Fruit fly (Drosophila melanogaster) whole organism, embryonic: ENCODE results near the gene Cisd2.

Experiments used
- ATbp ChIP-seq: fragments of 200-800 bp; sonication (Bioruptor generic); optimal IDR thresholded peaks from 2 replicates; lab custom pipeline; 2017; ENCODE audit warnings: missing biosample characterization, mild to moderate bottlenecking, missing genetic modification characterization, missing genetic modification reagents
- Bteb2 ChIP-seq: fragments of 200-800 bp; sonication (Bioruptor generic); optimal IDR thresholded peaks from 2 replicates; lab custom pipeline; 2016; ENCODE audit warnings: missing biosample characterization, missing genetic modification characterization
- CG10147 ChIP-seq: fragments of 200-800 bp; sonication (Bioruptor generic); optimal IDR thresholded peaks from 2 replicates; lab custom pipeline; 2019; ENCODE audit warnings: missing biosample characterization, mild to moderate bottlenecking, missing genetic modification characterization, moderate library complexity
- CG12236 ChIP-seq: fragments of 200-800 bp; sonication (Bioruptor generic); optimal IDR thresholded peaks from 2 replicates; lab custom pipeline; 2016; ENCODE audit warnings: missing biosample characterization, missing genetic modification characterization
- CG13624 ChIP-seq: fragments of 200-800 bp; sonication (Bioruptor generic); optimal IDR thresholded peaks from 2 replicates; lab custom pipeline; 2016; ENCODE audit warnings: missing biosample characterization, missing genetic modification characterization
- CG15601 ChIP-seq: fragments of 200-800 bp; sonication (Bioruptor generic); optimal IDR thresholded peaks from 3 replicates; lab custom pipeline; 2019; ENCODE audit warnings: missing biosample characterization, mild to moderate bottlenecking, missing genetic modification characterization, moderate library complexity
- CG16779 ChIP-seq: fragments of 200-800 bp; sonication (Bioruptor generic); IDR thresholded peaks from 2 replicates; pipeline ENCODE4 v1.3.6; 2022; ENCODE audit warnings: missing biosample characterization, missing genetic modification characterization
- CG16813 ChIP-seq: fragments of 200-800 bp; sonication (Bioruptor generic); IDR thresholded peaks from 3 replicates; pipeline ENCODE4 v1.3.6; 2022; ENCODE audit warnings: missing biosample characterization, missing genetic modification characterization; ENCODE audit not compliant: partially characterized antibody
- CG2199 ChIP-seq: fragments of 200-800 bp; sonication (Bioruptor generic); IDR thresholded peaks from 3 replicates; pipeline ENCODE4 v1.3.6; 2022; ENCODE audit warnings: missing biosample characterization, missing genetic modification characterization
- CG2712 ChIP-seq: fragments of 200-800 bp; optimal IDR thresholded peaks from 3 replicates; lab custom pipeline; 2019; ENCODE audit warnings: missing biosample characterization, mild to moderate bottlenecking, missing genetic modification characterization, moderate library complexity
- CG2889 ChIP-seq: fragments of 200-800 bp; sonication (Bioruptor generic); IDR thresholded peaks from 3 replicates; pipeline ENCODE4 v1.3.6; 2022; ENCODE audit warnings: missing biosample characterization, missing genetic modification characterization
- CG30403 ChIP-seq: fragments of 200-800 bp; sonication (Bioruptor generic); optimal IDR thresholded peaks from 3 replicates; lab custom pipeline; 2016; ENCODE audit warnings: missing biosample characterization, missing genetic modification characterization
- CG32772 ChIP-seq: fragments of 200-800 bp; sonication (Bioruptor generic); IDR thresholded peaks from 2 replicates; pipeline ENCODE4 v1.3.6; 2022; ENCODE audit warnings: missing biosample characterization, missing genetic modification characterization
- CG34224 ChIP-seq: fragments of 200-800 bp; sonication (Bioruptor generic); IDR thresholded peaks from 3 replicates; pipeline ENCODE4 v1.3.6; 2022; ENCODE audit warnings: missing biosample characterization, missing genetic modification characterization; ENCODE audit not compliant: partially characterized antibody
- CG6683 ChIP-seq: fragments of 200-800 bp; sonication (Bioruptor generic); optimal IDR thresholded peaks from 2 replicates; lab custom pipeline; 2017; ENCODE audit warnings: missing biosample characterization, mild to moderate bottlenecking, missing genetic modification characterization, missing genetic modification reagents
- CG8765 ChIP-seq: fragments of 200-800 bp; sonication (Bioruptor generic); IDR thresholded peaks from 2 replicates; pipeline ENCODE4 v1.3.6; 2022; ENCODE audit warnings: missing biosample characterization, missing genetic modification characterization
- CG9727 ChIP-seq: fragments of 200-800 bp; sonication (Bioruptor generic); optimal IDR thresholded peaks from 3 replicates; lab custom pipeline; 2017; ENCODE audit warnings: missing biosample characterization, mild to moderate bottlenecking, missing genetic modification characterization
- CG9817 ChIP-seq: fragments of 200-800 bp; sonication (Bioruptor generic); optimal IDR thresholded peaks from 2 replicates; lab custom pipeline; 2018; ENCODE audit warnings: missing biosample characterization, mild to moderate bottlenecking, missing genetic modification characterization, moderate library complexity
- CoRest ChIP-seq: fragments of 200-800 bp; sonication (Bioruptor generic); optimal IDR thresholded peaks from 3 replicates; lab custom pipeline; 2018; ENCODE audit warnings: missing biosample characterization, mild to moderate bottlenecking, missing genetic modification characterization, moderate library complexity
- Doc2 ChIP-seq: fragments of 200-800 bp; sonication (Bioruptor generic); IDR thresholded peaks from 2 replicates; pipeline ENCODE4 v1.3.6; 2022; ENCODE audit warnings: missing biosample characterization, missing genetic modification characterization
- Fer3 ChIP-seq: fragments of 200-800 bp; sonication (Bioruptor generic); optimal IDR thresholded peaks from 2 replicates; lab custom pipeline; 2018; ENCODE audit warnings: missing biosample characterization, mild to moderate bottlenecking, missing genetic modification characterization, moderate library complexity
- Hand ChIP-seq: fragments of 200-800 bp; sonication (Bioruptor generic); optimal IDR thresholded peaks from 2 replicates; lab custom pipeline; 2017; ENCODE audit warnings: mild to moderate bottlenecking, missing biosample characterization, missing genetic modification reagents, missing genetic modification characterization
- Hey ChIP-seq: fragments of 200-800 bp; sonication (Bioruptor generic); optimal IDR thresholded peaks from 3 replicates; lab custom pipeline; 2018; ENCODE audit warnings: missing biosample characterization, mild to moderate bottlenecking, missing genetic modification characterization
- Tbp ChIP-seq: fragments of >200 bp; optimal IDR thresholded peaks from 2 replicates; lab custom pipeline; 2018; ENCODE audit warnings: missing biosample characterization, missing genetic modification characterization
- Xbp1 ChIP-seq: fragments of 200-800 bp; sonication (Bioruptor generic); optimal IDR thresholded peaks from 3 replicates; lab custom pipeline; 2016; ENCODE audit warnings: missing biosample characterization, mild to moderate bottlenecking, missing genetic modification characterization
- bab2 ChIP-seq: fragments of 200-800 bp; sonication (Bioruptor generic); optimal IDR thresholded peaks from 2 replicates; lab custom pipeline; 2016; ENCODE audit warnings: missing biosample characterization, missing genetic modification characterization
- chif ChIP-seq, 2 experiments: fragments of 200-800 bp; sonication (Bioruptor generic); optimal IDR thresholded peaks; 3 replicates each; lab custom pipeline; 2016; ENCODE audit warnings: missing biosample characterization in 2 of 2, missing genetic modification characterization in 2 of 2
- crol ChIP-seq: fragments of 200-800 bp; sonication (Bioruptor generic); IDR thresholded peaks from 2 replicates; pipeline ENCODE4 v1.3.6; 2022; ENCODE audit warnings: missing biosample characterization, missing genetic modification characterization
- cwo ChIP-seq: fragments of 200-800 bp; sonication (Bioruptor generic); optimal IDR thresholded peaks from 3 replicates; lab custom pipeline; 2017; ENCODE audit warnings: missing biosample characterization, missing genetic modification characterization, mild to moderate bottlenecking, moderate library complexity, missing genetic modification reagents
- da ChIP-seq: fragments of 200-800 bp; sonication (Bioruptor generic); optimal IDR thresholded peaks from 2 replicates; lab custom pipeline; 2016; ENCODE audit warnings: missing biosample characterization, missing genetic modification characterization
- dmrt99B ChIP-seq: fragments of 200-800 bp; sonication (Bioruptor generic); optimal IDR thresholded peaks from 2 replicates; lab custom pipeline; 2018; ENCODE audit warnings: missing biosample characterization, mild to moderate bottlenecking, missing genetic modification characterization, moderate library complexity
- fd3F ChIP-seq: fragments of 200-800 bp; sonication (Bioruptor generic); optimal IDR thresholded peaks from 2 replicates; lab custom pipeline; 2018; ENCODE audit warnings: missing biosample characterization, mild to moderate bottlenecking, missing genetic modification characterization, moderate library complexity
- ftz-f1 ChIP-seq: fragments of 200-800 bp; sonication (Bioruptor generic); optimal IDR thresholded peaks from 2 replicates; lab custom pipeline; 2016; ENCODE audit warnings: missing biosample characterization, missing genetic modification characterization
- gem ChIP-seq: fragments of 200-800 bp; sonication (Bioruptor generic); optimal IDR thresholded peaks from 2 replicates; lab custom pipeline; 2019; ENCODE audit warnings: missing biosample characterization, mild to moderate bottlenecking, missing genetic modification characterization, moderate library complexity
- grn ChIP-seq: fragments of 200-800 bp; sonication (Bioruptor generic); optimal IDR thresholded peaks from 3 replicates; lab custom pipeline; 2017; ENCODE audit warnings: missing biosample characterization, missing genetic modification characterization
- hbn ChIP-seq: fragments of 200-800 bp; sonication (Bioruptor generic); IDR thresholded peaks from 2 replicates; pipeline ENCODE4 v1.3.6; 2022; ENCODE audit warnings: missing biosample characterization, missing genetic modification characterization; ENCODE audit not compliant: partially characterized antibody
- hth ChIP-seq: fragments of >200 bp; optimal IDR thresholded peaks from 2 replicates; lab custom pipeline; 2017; ENCODE audit warnings: inconsistent platforms
- inv ChIP-seq: fragments of 200-800 bp; sonication (Bioruptor generic); IDR thresholded peaks from 2 replicates; pipeline ENCODE4 v1.3.6; 2022; ENCODE audit warnings: missing biosample characterization, missing genetic modification characterization; ENCODE audit not compliant: partially characterized antibody
- jing ChIP-seq: fragments of 200-800 bp; sonication (Bioruptor generic); optimal IDR thresholded peaks from 2 replicates; lab custom pipeline; 2018; ENCODE audit warnings: missing biosample characterization, mild to moderate bottlenecking, missing genetic modification characterization
- kni ChIP-seq: fragments of 200-800 bp; sonication (Bioruptor generic); optimal IDR thresholded peaks from 3 replicates; lab custom pipeline; 2017; ENCODE audit warnings: mild to moderate bottlenecking, missing biosample characterization, missing genetic modification reagents, missing genetic modification characterization
- lov ChIP-seq, 2 experiments: fragments of 200-800 bp in 1 of 2; fragments of >200 bp in 1 of 2; sonication (Bioruptor generic) in 1 of 2; IDR thresholded peaks in 1 of 2; optimal IDR thresholded peaks in 1 of 2; 2 replicates in 1 of 2; 3 replicates in 1 of 2; pipeline versions ENCODE4 v1.3.6 to Lab custom; 2017 to 2022; ENCODE audit warnings: missing biosample characterization in 1 of 2, missing genetic modification characterization in 1 of 2
- mld ChIP-seq: fragments of 200-800 bp; sonication (Bioruptor generic); IDR thresholded peaks from 3 replicates; pipeline ENCODE4 v1.3.6; 2022; ENCODE audit warnings: missing biosample characterization, missing genetic modification characterization; ENCODE audit not compliant: partially characterized antibody
- nerfin-2 ChIP-seq: fragments of 200-800 bp; sonication (Bioruptor generic); IDR thresholded peaks from 2 replicates; pipeline ENCODE4 v1.3.6; 2022; ENCODE audit warnings: missing biosample characterization, missing genetic modification characterization; ENCODE audit not compliant: partially characterized antibody
- org-1 ChIP-seq: fragments of 200-800 bp; sonication (Bioruptor generic); optimal IDR thresholded peaks from 2 replicates; lab custom pipeline; 2017; ENCODE audit warnings: missing biosample characterization, missing genetic modification characterization
- rib ChIP-seq: fragments of 200-800 bp; sonication (Bioruptor generic); IDR thresholded peaks from 2 replicates; pipeline ENCODE4 v1.3.6; 2022; ENCODE audit warnings: missing biosample characterization, missing genetic modification characterization
- run ChIP-seq: fragments of 200-800 bp; sonication (Bioruptor generic); optimal IDR thresholded peaks from 3 replicates; lab custom pipeline; 2018; ENCODE audit warnings: missing biosample characterization, mild to moderate bottlenecking, missing genetic modification characterization
- sd ChIP-seq: fragments of 200-800 bp; sonication (Bioruptor generic); optimal IDR thresholded peaks from 3 replicates; lab custom pipeline; 2018; ENCODE audit warnings: missing biosample characterization, mild to moderate bottlenecking, missing genetic modification characterization, moderate library complexity
- sqz ChIP-seq: fragments of 200-800 bp; sonication (Bioruptor generic); optimal IDR thresholded peaks from 3 replicates; lab custom pipeline; 2018; ENCODE audit warnings: missing biosample characterization, mild to moderate bottlenecking, missing genetic modification characterization
- ssp ChIP-seq: fragments of 200-800 bp; sonication (Bioruptor generic); IDR thresholded peaks from 2 replicates; pipeline ENCODE4 v1.3.6; 2022; ENCODE audit warnings: missing biosample characterization, missing genetic modification characterization
- wor ChIP-seq: fragments of 200-800 bp; sonication (Bioruptor generic); IDR thresholded peaks from 2 replicates; pipeline ENCODE4 v1.3.6; 2022; ENCODE audit warnings: missing biosample characterization, missing genetic modification characterization
- yki ChIP-seq: fragments of >200 bp; optimal IDR thresholded peaks from 3 replicates; lab custom pipeline; 2018

The Cisd2 gene

dm6 chr3R:29265075-29265474 is 41.8 kb upstream of the Cisd2 start (continued):
- no peak for TF ChIP-seq sd (tag; lab: Kevin White, UChicago)
- TF ChIP-seq CG8765 (GFP tag; lab: Robert Waterston, UW), result no peak
- TF ChIP-seq CG9727 (GFP tag; lab: Kevin White, UChicago), result peak; percentile 61
- no peak for TF ChIP-seq hth (lab: Kevin White, UChicago)
- peak; percentile 56 for TF ChIP-seq CG15601 (tag; lab: Kevin White, UChicago)
- TF ChIP-seq run (tag; lab: Kevin White, UChicago), result no peak
- no peak for TF ChIP-seq lov (optimal IDR thresholded peaks at IDR 0.05; lab: Kevin White, UChicago)
- no peak for TF ChIP-seq lov (GFP tag; IDR thresholded peaks at IDR 0.05; lab: Robert Waterston, UW)
- TF ChIP-seq CG12236 (GFP tag; lab: Kevin White, UChicago), result no peak
- TF ChIP-seq CG34224 (GFP tag; lab: Robert Waterston, UW), result no peak
- TF ChIP-seq wor (GFP tag; lab: Robert Waterston, UW), result 0 out of 2 replicates have a peak, but pooled peaks have one; percentile 12
- no peak for TF ChIP-seq yki
- TF ChIP-seq CG30403 (GFP tag; lab: Kevin White, UChicago), result no peak
- no peak for TF ChIP-seq Fer3 (tag; lab: Kevin White, UChicago)
- no peak for TF ChIP-seq Tbp (GFP tag; lab: Kevin White, UChicago)
- peak; percentile 44 for TF ChIP-seq ATbp
- peak; percentile 0 for TF ChIP-seq kni (GFP tag; lab: Kevin White, UChicago)
- TF ChIP-seq CG2199 (GFP tag; lab: Robert Waterston, UW), result no peak
- no peak for TF ChIP-seq cwo (GFP tag; lab: Kevin White, UChicago)
- TF ChIP-seq Doc2 (GFP tag; lab: Robert Waterston, UW), result no peak
- peak; percentile 41 for TF ChIP-seq dmrt99B (tag; lab: Kevin White, UChicago)
- no peak for TF ChIP-seq CG13624 (GFP tag; lab: Kevin White, UChicago)
- TF ChIP-seq grn, result no peak
- peak; percentile 44 for TF ChIP-seq bab2 (GFP tag; lab: Kevin White, UChicago)
- TF ChIP-seq mld, result no peak
- no peak for TF ChIP-seq jing
- no peak for TF ChIP-seq CG32772 (GFP tag; lab: Robert Waterston, UW)
- peak; percentile 74 for TF ChIP-seq CG2712 (tag; lab: Kevin White, UChicago)
- no peak for TF ChIP-seq CG2889 (GFP tag; lab: Robert Waterston, UW)
- no peak for TF ChIP-seq hbn
- TF ChIP-seq sqz (GFP tag; lab: Kevin White, UChicago), result no peak
- TF ChIP-seq CG10147 (GFP tag; lab: Kevin White, UChicago), result no peak
- TF ChIP-seq rib (GFP tag; lab: Robert Waterston, UW), result no peak
- TF ChIP-seq CG16813 (GFP tag; lab: Robert Waterston, UW), result no peak
- TF ChIP-seq Xbp1 (GFP tag; lab: Kevin White, UChicago), result peak; percentile 3
- no peak for TF ChIP-seq Hand (GFP tag; lab: Kevin White, UChicago)
- TF ChIP-seq fd3F (GFP tag; lab: Kevin White, UChicago), result no peak
- no peak for TF ChIP-seq CG9817 (tag; lab: Kevin White, UChicago)
- TF ChIP-seq CG6683 (GFP tag; lab: Kevin White, UChicago), result no peak
- no peak for TF ChIP-seq crol (GFP tag; lab: Robert Waterston, UW)
- no peak for TF ChIP-seq org-1 (GFP tag; lab: Kevin White, UChicago)
- peak; percentile 56 for TF ChIP-seq CoRest
- no peak for TF ChIP-seq Hey (tag; lab: Kevin White, UChicago)
- no peak for TF ChIP-seq ftz-f1 (GFP tag; lab: Kevin White, UChicago)
- 0 out of 2 replicates have a peak, but pooled peaks have one; percentile 23 for TF ChIP-seq ssp (GFP tag; lab: Robert Waterston, UW)
- TF ChIP-seq chif (GFP tag; optimal IDR thresholded peaks at IDR 0.05; lab: Kevin White, UChicago), result peak in 1 of 2 experiments; percentile 47
- TF ChIP-seq nerfin-2 (GFP tag; lab: Robert Waterston, UW), result no peak
- TF ChIP-seq Bteb2 (GFP tag; lab: Kevin White, UChicago), result no peak
- no peak for TF ChIP-seq da
- no peak for TF ChIP-seq CG16779 (GFP tag; lab: Robert Waterston, UW)
- TF ChIP-seq inv (GFP tag; lab: Robert Waterston, UW), result no peak
- peak; percentile 69 for TF ChIP-seq gem (tag; lab: Kevin White, UChicago)
